Worm (Caenorhabditis elegans) whole organism, mixed stage, embryonic: ENCODE results near the gene F26D2.16.

Experiments used
- ceh-39 ChIP-seq: fragments of 150-350 bp; optimal IDR thresholded peaks from 2 replicates; lab custom pipeline; 2014; ENCODE audit warnings: missing biosample characterization, missing genetic modification characterization
- ceh-83 ChIP-seq: fragments of 200-800 bp; sonication (Bioruptor generic); optimal IDR thresholded peaks from 2 replicates; lab custom pipeline; 2018; ENCODE audit warnings: mild to moderate bottlenecking, missing genetic modification characterization, missing compliant biosample characterization
- ham-2 ChIP-seq: fragments of 200-800 bp; sonication (Bioruptor generic); optimal IDR thresholded peaks from 2 replicates; lab custom pipeline; 2018; ENCODE audit warnings: mild to moderate bottlenecking, missing genetic modification characterization, missing compliant biosample characterization
- lin-13 ChIP-seq: fragments of 150-350 bp; optimal IDR thresholded peaks from 2 replicates; lab custom pipeline; 2014; ENCODE audit warnings: missing biosample characterization, missing genetic modification characterization
- nhr-12 ChIP-seq: fragments of 150-350 bp; optimal IDR thresholded peaks from 2 replicates; lab custom pipeline; 2014; ENCODE audit warnings: missing biosample characterization, missing genetic modification characterization
- snpc-4 ChIP-seq: fragments of 150-350 bp; optimal IDR thresholded peaks from 2 replicates; lab custom pipeline; 2014; ENCODE audit warnings: missing biosample characterization, missing genetic modification characterization
- unc-62 ChIP-seq: fragments of 150-350 bp; optimal IDR thresholded peaks from 2 replicates; lab custom pipeline; 2014; ENCODE audit warnings: missing biosample characterization, missing genetic modification reagents, missing genetic modification characterization
- ztf-11 ChIP-seq: fragments of 150-350 bp; optimal IDR thresholded peaks from 2 replicates; lab custom pipeline; 2014; ENCODE audit warnings: missing biosample characterization, missing genetic modification characterization

DNA sequence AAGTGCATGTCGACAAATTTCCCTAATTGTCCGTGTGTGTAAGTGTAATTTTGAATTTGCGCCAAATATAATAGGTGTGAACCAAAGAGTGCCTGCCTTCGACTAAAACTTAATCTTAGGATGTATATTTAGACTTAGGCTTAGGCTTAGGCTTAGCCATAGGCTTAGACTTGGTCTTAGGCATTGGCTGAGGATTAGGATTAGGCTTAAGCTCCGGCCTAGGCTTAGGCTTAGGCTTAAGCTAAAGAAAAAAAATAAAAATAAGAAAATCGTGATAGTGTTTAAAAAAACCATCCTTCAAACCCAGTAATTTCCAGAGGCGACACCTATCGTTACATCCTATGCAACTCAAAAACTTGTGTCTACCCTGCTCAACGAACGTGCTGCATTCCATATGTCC, 26.5 kb upstream of the F26D2.16 start:
- TF ChIP-seq snpc-4 (no peak), ham-2 (GFP tag; lab: Kevin White, UChicago) (no peak), unc-62 (GFP tag; lab: Kevin White, UChicago) (no peak), lin-13 (tag; lab: Kevin White, UChicago) (no peak), ceh-83 (GFP tag; lab: Kevin White, UChicago) (no peak), ceh-39 (tag; lab: Kevin White, UChicago) (no peak), nhr-12 (tag; lab: Kevin White, UChicago) (no peak), ztf-11 (tag; lab: Kevin White, UChicago) (no peak)
